Worm (Caenorhabditis elegans) whole organism, L1 larva: ENCODE results near the gene T27A10.2.
A peak's percentile ranks its signal among the peaks of the same experiment; 100 is the strongest.

Source experiments
- C04F5.9 ChIP-seq: sonication (generic microtip); optimal IDR thresholded peaks from 2 replicates; lab custom pipeline; 2016; ENCODE audit warnings: missing genetic modification characterization, missing compliant biosample characterization
- C16A3.4 ChIP-seq: fragments of 150-350 bp; optimal IDR thresholded peaks from 2 replicates; lab custom pipeline; 2014; ENCODE audit warnings: missing biosample characterization, missing genetic modification characterization
- F16B12.6 ChIP-seq: fragments of 150-350 bp; optimal IDR thresholded peaks from 2 replicates; lab custom pipeline; 2014; ENCODE audit warnings: missing biosample characterization, missing genetic modification characterization
- Y116A8C.19 ChIP-seq: sonication (generic microtip); optimal IDR thresholded peaks from 2 replicates; lab custom pipeline; 2016; ENCODE audit warnings: missing compliant biosample characterization, missing genetic modification characterization, borderline replicate concordance
- blmp-1 ChIP-seq: fragments of 150-350 bp; optimal IDR thresholded peaks from 2 replicates; lab custom pipeline; 2014; ENCODE audit warnings: missing biosample characterization, missing genetic modification characterization
- ceh-82 ChIP-seq, 3 experiments: fragments of 150-350 bp in 1 of 3; sonication (generic microtip) in 2 of 3; optimal IDR thresholded peaks; 2 replicates each; lab custom pipeline; 2014 to 2017; ENCODE audit warnings: missing biosample characterization in 3 of 3, missing genetic modification characterization in 3 of 3
- efl-1 ChIP-seq, 4 experiments: fragments of 150-350 bp; optimal IDR thresholded peaks in 3 of 4; peaks in 1 of 4; 1 replicate in 1 of 4; 2 replicates in 3 of 4; lab custom pipeline; 2014; ENCODE audit warnings: missing biosample characterization in 2 of 4, missing genetic modification characterization in 2 of 4, missing genetic modification reagents in 2 of 4
- elt-2 ChIP-seq: sonication (generic microtip); optimal IDR thresholded peaks from 2 replicates; lab custom pipeline; 2016; ENCODE audit warnings: missing genetic modification characterization, mild to moderate bottlenecking, inconsistent platforms, missing compliant biosample characterization, missing genetic modification reagents
- elt-3 ChIP-seq, 6 experiments: fragments of 150-350 bp in 1 of 6; sonication (generic microtip); optimal IDR thresholded peaks; 2 replicates each; lab custom pipeline; 2017 to 2018; ENCODE audit warnings: missing biosample characterization in 6 of 6, missing genetic modification characterization in 6 of 6, inconsistent platforms in 1 of 6
- fkh-4 ChIP-seq: sonication (generic microtip); optimal IDR thresholded peaks from 2 replicates; lab custom pipeline; 2016; ENCODE audit warnings: missing compliant biosample characterization, missing genetic modification characterization, borderline replicate concordance
- fkh-8 ChIP-seq: sonication (generic microtip); optimal IDR thresholded peaks from 2 replicates; lab custom pipeline; 2016; ENCODE audit warnings: mild to moderate bottlenecking, missing genetic modification characterization, missing compliant biosample characterization
- hlh-17 ChIP-seq: fragments of 200-800 bp; sonication (Bioruptor generic); optimal IDR thresholded peaks from 2 replicates; lab custom pipeline; 2018; ENCODE audit warnings: missing genetic modification characterization, mild to moderate bottlenecking, missing compliant biosample characterization, moderate library complexity, borderline replicate concordance
- lin-13 ChIP-seq: fragments of 150-350 bp; optimal IDR thresholded peaks from 2 replicates; lab custom pipeline; 2014; ENCODE audit warnings: missing biosample characterization, missing genetic modification reagents, missing genetic modification characterization
- lin-35 ChIP-seq, 2 experiments: fragments of 150-350 bp; optimal IDR thresholded peaks; 2 replicates each; lab custom pipeline; 2014; ENCODE audit warnings: missing biosample characterization in 2 of 2, missing genetic modification characterization in 2 of 2, missing genetic modification reagents in 2 of 2
- lir-3 ChIP-seq: sonication (generic microtip); optimal IDR thresholded peaks from 2 replicates; lab custom pipeline; 2016; ENCODE audit warnings: mild to moderate bottlenecking, missing genetic modification characterization, moderate library complexity, missing compliant biosample characterization; ENCODE audit not compliant: poor library complexity
- mef-2 ChIP-seq: fragments of 150-350 bp; optimal IDR thresholded peaks from 2 replicates; lab custom pipeline; 2014; ENCODE audit warnings: missing biosample characterization, missing genetic modification characterization
- mep-1 ChIP-seq: fragments of 150-350 bp; optimal IDR thresholded peaks from 2 replicates; lab custom pipeline; 2014; ENCODE audit warnings: missing biosample characterization, missing genetic modification characterization
- nhr-12 ChIP-seq: sonication (generic microtip); optimal IDR thresholded peaks from 2 replicates; lab custom pipeline; 2017; ENCODE audit warnings: missing biosample characterization, missing genetic modification characterization
- nhr-47 ChIP-seq: sonication (generic microtip); optimal IDR thresholded peaks from 2 replicates; lab custom pipeline; 2016; ENCODE audit warnings: mild to moderate bottlenecking, missing genetic modification characterization, moderate library complexity, missing compliant biosample characterization
- nhr-76 ChIP-seq: sonication (generic microtip); optimal IDR thresholded peaks from 2 replicates; lab custom pipeline; 2017; ENCODE audit warnings: missing biosample characterization, missing genetic modification characterization
- nhr-84 ChIP-seq: sonication (generic microtip); optimal IDR thresholded peaks from 2 replicates; lab custom pipeline; 2017; ENCODE audit warnings: missing biosample characterization, missing genetic modification characterization
- nhr-85 ChIP-seq: sonication (generic microtip); peaks from one replicate; lab custom pipeline; 2016; ENCODE audit warnings: missing genetic modification characterization, inconsistent platforms, missing compliant biosample characterization
- pax-3 ChIP-seq: fragments of 200-800 bp; sonication (Bioruptor generic); optimal IDR thresholded peaks from 2 replicates; lab custom pipeline; 2018; ENCODE audit warnings: mild to moderate bottlenecking, missing genetic modification characterization, moderate library complexity, missing compliant biosample characterization
- pqm-1 ChIP-seq: sonication (generic microtip); optimal IDR thresholded peaks from 3 replicates; lab custom pipeline; 2017; ENCODE audit warnings: missing biosample characterization, missing genetic modification characterization
- snpc-4 ChIP-seq: fragments of 150-350 bp; optimal IDR thresholded peaks from 2 replicates; lab custom pipeline; 2014; ENCODE audit warnings: missing biosample characterization, missing genetic modification characterization
- sup-37 ChIP-seq: fragments of 200-800 bp; sonication (Bioruptor generic); optimal IDR thresholded peaks from 2 replicates; lab custom pipeline; 2018; ENCODE audit warnings: mild to moderate bottlenecking, missing genetic modification characterization, missing compliant biosample characterization
- swsn-7 ChIP-seq: sonication (generic microtip); optimal IDR thresholded peaks from 2 replicates; lab custom pipeline; 2016; ENCODE audit warnings: missing genetic modification characterization, missing compliant biosample characterization
- tlp-1 ChIP-seq: fragments of 150-350 bp; optimal IDR thresholded peaks from 2 replicates; lab custom pipeline; 2014; ENCODE audit warnings: missing biosample characterization, missing genetic modification characterization
- unc-130 ChIP-seq: fragments of 150-350 bp; optimal IDR thresholded peaks from 2 replicates; lab custom pipeline; 2017; ENCODE audit warnings: missing biosample characterization, missing genetic modification characterization, inconsistent platforms
- unc-30 ChIP-seq: sonication (generic microtip); optimal IDR thresholded peaks from 2 replicates; lab custom pipeline; 2017; ENCODE audit warnings: missing biosample characterization, missing genetic modification characterization
- unc-98 ChIP-seq: fragments of 200-800 bp; sonication (Bioruptor generic); IDR thresholded peaks from 2 replicates; pipeline ENCODE4 v1.3.6; 2022; ENCODE audit warnings: missing genetic modification characterization, missing compliant biosample characterization
- xbp-1 ChIP-seq: sonication (generic microtip); optimal IDR thresholded peaks from 2 replicates; lab custom pipeline; 2016; ENCODE audit warnings: missing genetic modification characterization, missing compliant biosample characterization
- zag-1 ChIP-seq: fragments of 150-350 bp; optimal IDR thresholded peaks from 2 replicates; lab custom pipeline; 2014; ENCODE audit warnings: missing biosample characterization, missing genetic modification characterization
- zip-4 ChIP-seq: fragments of 200-800 bp; sonication (Bioruptor generic); optimal IDR thresholded peaks from 2 replicates; lab custom pipeline; 2018; ENCODE audit warnings: mild to moderate bottlenecking, missing genetic modification characterization, moderate library complexity, missing compliant biosample characterization
- ztf-11 ChIP-seq, 2 experiments: sonication (generic microtip); optimal IDR thresholded peaks; 2 replicates each; lab custom pipeline; 2016 to 2017; ENCODE audit warnings: missing genetic modification characterization in 2 of 2, missing biosample characterization in 1 of 2, missing compliant biosample characterization in 1 of 2

Gene T27A10.2

DNA sequence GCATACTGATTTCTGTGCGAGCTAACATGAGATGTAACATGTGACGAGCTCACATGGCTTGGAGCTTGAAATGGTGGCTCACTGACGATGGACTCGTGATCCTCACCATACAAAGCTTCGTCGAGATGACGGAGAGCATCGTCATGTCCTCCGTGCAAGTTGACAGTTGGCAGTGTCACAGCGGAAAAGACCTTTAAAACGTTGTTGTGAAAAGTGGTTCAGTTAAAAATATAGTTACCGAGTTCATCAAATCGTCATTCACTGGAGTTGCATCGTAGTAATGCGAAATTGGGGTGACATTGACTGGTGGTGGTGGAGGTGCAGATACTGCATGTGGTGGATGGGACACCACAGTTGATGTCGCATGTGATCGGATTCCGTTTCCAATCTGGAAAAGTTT lies 24.7 kb downstream of the T27A10.2 start:
- TF ChIP-seq fkh-4 (tag; lab: Kevin White, UChicago) (no peak), xbp-1 (tag; lab: Kevin White, UChicago) (no peak), elt-2 (tag; lab: Kevin White, UChicago) (no peak)

- TF ChIP-seq fkh-8 (tag; lab: Kevin White, UChicago), result no peak
- no peak for TF ChIP-seq pax-3 (tag; lab: Kevin White, UChicago)
- TF ChIP-seq unc-130 (tag; lab: Kevin White, UChicago), result no peak
- no peak for TF ChIP-seq efl-1 (optimal IDR thresholded peaks at IDR 0.05; lab: Kevin White, UChicago)
- peak in 1 of 2 experiments; percentile 72 for TF ChIP-seq efl-1 (GFP tag; optimal IDR thresholded peaks at IDR 0.05 in 1 of 2; lab: Kevin White, UChicago)
- TF ChIP-seq blmp-1, result no peak
- peak; percentile 35 for TF ChIP-seq elt-2 (tag; lab: Kevin White, UChicago)
- no peak for TF ChIP-seq fkh-4 (tag; lab: Kevin White, UChicago)
- no peak for TF ChIP-seq sup-37 (GFP tag; lab: Kevin White, UChicago)
- no peak for TF ChIP-seq zag-1 (tag; lab: Kevin White, UChicago)
- TF ChIP-seq ztf-11 (tag; optimal IDR thresholded peaks at IDR 0.05; lab: Kevin White, UChicago), result no peak
Measured at ce11 chrX:3611042-3611623, 25.4 kb downstream of the T27A10.2 start, which contains the start of gene C18B2.5. C18B2.5 (minus strand) TSS chrX:3611092.

ce11 chrX:3611740-3612139 lies 26.0 kb downstream of the T27A10.2 start:
- TF ChIP-seq zip-4 (no peak), lin-13 (no peak), snpc-4 (tag; lab: Kevin White, UChicago) (no peak), nhr-85 (tag; lab: Kevin White, UChicago) (no peak), C04F5.9 (no peak), elt-2 (tag; lab: Kevin White, UChicago) (no peak), nhr-76 (no peak), swsn-7 (tag; lab: Kevin White, UChicago) (no peak), Y116A8C.19 (tag; lab: Kevin White, UChicago) (no peak)

DNA sequence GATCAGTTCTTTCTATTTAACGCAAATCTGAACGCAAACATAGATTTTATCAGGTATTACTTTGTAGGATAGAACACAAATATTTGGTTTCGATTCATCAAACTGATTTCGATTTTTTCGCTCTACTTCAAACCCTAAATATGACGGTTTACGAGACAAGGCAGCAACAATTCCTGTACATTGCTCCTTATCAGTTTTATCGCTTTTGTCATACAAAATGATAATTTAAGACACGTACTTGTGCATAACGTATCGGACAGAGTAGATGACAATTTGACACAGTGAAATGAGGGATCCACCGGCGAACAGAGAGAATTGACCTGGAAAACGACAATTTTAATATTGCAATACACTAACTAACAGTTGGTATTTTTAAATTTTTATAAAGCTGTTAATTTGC lies 27.9 kb downstream of the T27A10.2 start:
- TF ChIP-seq hlh-17, result no peak
- no peak for TF ChIP-seq nhr-47 (tag; lab: Kevin White, UChicago)
- TF ChIP-seq mef-2, result no peak
- no peak for TF ChIP-seq mep-1 (tag; lab: Kevin White, UChicago)
- TF ChIP-seq C04F5.9, result no peak
- peak; percentile 70 for TF ChIP-seq elt-2 (tag; lab: Kevin White, UChicago)
- no peak for TF ChIP-seq F16B12.6
- peak; percentile 49 for TF ChIP-seq pqm-1 (tag; lab: Kevin White, UChicago)
- no peak for TF ChIP-seq elt-3 (tag; optimal IDR thresholded peaks at IDR 0.05; lab: Kevin White, UChicago)
- TF ChIP-seq unc-30, result no peak
- TF ChIP-seq ceh-82 (tag; optimal IDR thresholded peaks at IDR 0.05; lab: Kevin White, UChicago), result no peak
- no peak for TF ChIP-seq nhr-84
- no peak for TF ChIP-seq C16A3.4
- TF ChIP-seq lin-35 (GFP tag; optimal IDR thresholded peaks at IDR 0.05; lab: Kevin White, UChicago), result peak in 1 of 2 experiments; percentile 29
- no peak for TF ChIP-seq lir-3 (tag; lab: Kevin White, UChicago)
- no peak for TF ChIP-seq tlp-1
- TF ChIP-seq nhr-12, result no peak
- no peak for TF ChIP-seq efl-1 (optimal IDR thresholded peaks at IDR 0.05; lab: Kevin White, UChicago)
- peak in 1 of 2 experiments; percentile 67 for TF ChIP-seq efl-1 (GFP tag; optimal IDR thresholded peaks at IDR 0.05 in 1 of 2; lab: Kevin White, UChicago)
- TF ChIP-seq, all 84 proteins: peak for 4

- no peak for TF ChIP-seq unc-98 (GFP tag; lab: Robert Waterston, UW)
- TF ChIP-seq, all 84 proteins: peak for 0
Measured at ce11 chrX:3617218-3617617, 31.5 kb downstream of the T27A10.2 start, which contains the start of gene del-9. del-9 (minus strand) TSS chrX:3617318.
